Worm (Caenorhabditis elegans): ENCODE data around the gene F14B8.4.

Gene F14B8.4

DNA sequence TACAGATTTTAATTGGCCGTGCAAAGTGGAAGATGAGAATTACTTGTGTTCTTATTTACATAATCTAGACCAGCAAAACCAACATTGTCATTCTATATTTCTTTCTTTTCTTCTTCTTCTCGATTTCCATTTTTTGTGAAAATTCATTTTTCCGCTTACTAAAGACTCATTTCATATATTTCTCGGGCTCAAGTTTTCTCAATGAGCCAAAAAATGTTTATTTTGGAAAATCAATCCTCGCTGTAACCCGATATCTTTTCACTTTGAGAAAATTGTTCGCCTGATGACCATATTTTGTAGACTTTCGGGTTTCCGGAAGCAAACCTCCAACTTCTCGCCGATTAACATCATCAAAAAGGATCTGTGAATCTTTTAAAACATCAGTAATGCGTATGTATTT is 14.2 kb upstream of the F14B8.4 start, which contains the start of gene nhx-4 (continued):
- TF ChIP-seq D1046.2 (GFP tag; IDR thresholded peaks at IDR 0.05) (no peak), nhr-11 (tag; optimal IDR thresholded peaks at IDR 0.05) (no peak)

DNA sequence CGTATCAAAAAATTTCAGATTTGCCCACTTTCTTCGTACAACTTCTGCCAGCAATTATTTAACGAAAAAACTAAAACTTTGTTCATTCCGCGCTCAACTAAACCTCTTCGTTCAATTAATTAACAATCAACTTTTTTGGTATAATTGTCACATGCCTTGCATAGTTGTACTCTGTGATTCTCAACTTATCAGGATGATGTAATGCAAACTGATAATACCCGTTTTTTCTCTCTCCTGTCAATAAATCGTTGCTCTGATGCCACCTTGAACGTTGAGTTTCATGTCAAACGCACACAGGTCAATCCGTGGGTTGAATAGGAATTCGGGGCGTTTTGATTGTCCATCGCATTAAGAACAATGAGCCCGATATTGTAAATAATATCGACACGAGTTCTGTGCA is 5.8 kb upstream of the F14B8.4 start:
- no peak for TF ChIP-seq fos-1 (tag; optimal IDR thresholded peaks at IDR 0.05)
- TF ChIP-seq nhr-28 (tag; optimal IDR thresholded peaks at IDR 0.05), result peak; percentile 77
- TF ChIP-seq pqm-1 (tag; optimal IDR thresholded peaks at IDR 0.05), result peak; percentile 88
- no peak for TF ChIP-seq mes-2 (tag; optimal IDR thresholded peaks at IDR 0.05; ENCODE audit: poor library complexity, severe bottlenecking)
- TF ChIP-seq ZK337.2 (GFP tag; IDR thresholded peaks at IDR 0.05), result no peak
- TF ChIP-seq lin-1 (GFP tag; IDR thresholded peaks at IDR 0.05), result 0 out of 2 replicates have a peak, but pooled peaks have one; percentile 13
- peak in 1 of 2 experiments; percentile 21 for TF ChIP-seq hif-1 (tag; optimal IDR thresholded peaks at IDR 0.05)
- TF ChIP-seq aha-1 (tag), result no peak
- no peak for TF ChIP-seq zip-2 (tag; optimal IDR thresholded peaks at IDR 0.05)
- peak; percentile 61 for TF ChIP-seq ztf-7 (tag; optimal IDR thresholded peaks at IDR 0.05)
- no peak for TF ChIP-seq dpl-1 (GFP tag; optimal IDR thresholded peaks at IDR 0.05)
- peak; percentile 50 for TF ChIP-seq nhr-48 (tag; optimal IDR thresholded peaks at IDR 0.05)
- TF ChIP-seq nhr-41 (GFP tag; IDR thresholded peaks at IDR 0.05), result 0 out of 2 replicates have a peak, but pooled peaks have one; percentile 10
- TF ChIP-seq nhr-77 (tag; optimal IDR thresholded peaks at IDR 0.05), result peak; percentile 55
- TF ChIP-seq dmd-6 (GFP tag; IDR thresholded peaks at IDR 0.05), result peak; percentile 85
- TF ChIP-seq daf-16 (GFP tag; optimal IDR thresholded peaks at IDR 0.05), result no peak
- peak; percentile 78 for TF ChIP-seq daf-16 (tag; optimal IDR thresholded peaks at IDR 0.05)
- no peak for TF ChIP-seq nhr-76 (tag; optimal IDR thresholded peaks at IDR 0.05)
- TF ChIP-seq Y75B8A.6 (GFP tag; IDR thresholded peaks at IDR 0.05), result no peak
- no peak for TF ChIP-seq spr-1 (tag; optimal IDR thresholded peaks at IDR 0.05)
- TF ChIP-seq ceh-62 (tag; optimal IDR thresholded peaks at IDR 0.05), result no peak
- TF ChIP-seq mdl-1 (tag; optimal IDR thresholded peaks at IDR 0.05), result no peak
- peak; percentile 86 for TF ChIP-seq dve-1 (tag; optimal IDR thresholded peaks at IDR 0.05; ENCODE audit: insufficient read depth)
- peak; percentile 76 for TF ChIP-seq hlh-11 (tag; optimal IDR thresholded peaks at IDR 0.05)
- no peak for TF ChIP-seq ctbp-1 (GFP tag; IDR thresholded peaks at IDR 0.05)
- 0 out of 2 replicates have a peak, but pooled peaks have one; percentile 17 for TF ChIP-seq ceh-20 (GFP tag; IDR thresholded peaks at IDR 0.05)
- TF ChIP-seq F26F4.8 (GFP tag; conservative IDR thresholded peaks at IDR 0.05), result no peak
- peak; percentile 8 for TF ChIP-seq nhr-102 (tag; optimal IDR thresholded peaks at IDR 0.05)
- no peak for TF ChIP-seq lin-38 (GFP tag; IDR thresholded peaks at IDR 0.05)
- peak; percentile 25 for TF ChIP-seq hlh-30 (tag; optimal IDR thresholded peaks at IDR 0.05; ENCODE audit: insufficient read depth)
- TF ChIP-seq pha-4 (GFP tag; IDR thresholded peaks at IDR 0.05), result no peak
- no peak for TF ChIP-seq pha-4 (tag; optimal IDR thresholded peaks at IDR 0.05)
- no peak for TF ChIP-seq mxl-2 (GFP tag; conservative IDR thresholded peaks at IDR 0.05)
- no peak for TF ChIP-seq mxl-3 (GFP tag; optimal IDR thresholded peaks at IDR 0.05)
- TF ChIP-seq mep-1 (tag; optimal IDR thresholded peaks at IDR 0.05), result peak; percentile 50
- peak; percentile 51; the same call in 1 of the 2 replicates for TF ChIP-seq php-3 (GFP tag; IDR thresholded peaks at IDR 0.05)
- TF ChIP-seq zfp-2 (tag; optimal IDR thresholded peaks at IDR 0.05), result no peak
- TF ChIP-seq zip-11 (GFP tag; IDR thresholded peaks at IDR 0.05), result no peak
